Fruit fly (Drosophila melanogaster) whole organism, pupa: Measurements from ENCODE around the gene Gbs-70E.

ENCODE experiments used
- CG17806 ChIP-seq: fragments of 200-800 bp; sonication (Bioruptor generic); optimal IDR thresholded peaks from 2 replicates; lab custom pipeline; 2018; ENCODE audit warnings: missing biosample characterization, mild to moderate bottlenecking, missing genetic modification characterization, moderate library complexity
- D1 ChIP-seq: fragments of 200-800 bp; sonication (Bioruptor generic); optimal IDR thresholded peaks from 2 replicates; lab custom pipeline; 2018; ENCODE audit warnings: missing biosample characterization, mild to moderate bottlenecking, missing genetic modification characterization, moderate library complexity
- Pif1A ChIP-seq: fragments of 200-800 bp; sonication (Bioruptor generic); optimal IDR thresholded peaks from 3 replicates; lab custom pipeline; 2016; ENCODE audit warnings: missing biosample characterization, missing genetic modification characterization
- fd96Ca ChIP-seq: fragments of 200-800 bp; sonication (Bioruptor generic); IDR thresholded peaks from 3 replicates; pipeline ENCODE4 v1.3.6; 2022; ENCODE audit warnings: missing biosample characterization, missing genetic modification characterization
- gl ChIP-seq: fragments of 200-800 bp; sonication (Bioruptor generic); optimal IDR thresholded peaks from 2 replicates; lab custom pipeline; 2018; ENCODE audit warnings: missing biosample characterization, mild to moderate bottlenecking, missing genetic modification characterization

- no peak for TF ChIP-seq Pif1A
- TF ChIP-seq CG17806 (tag; lab: Kevin White, UChicago): no peak
- no peak for TF ChIP-seq D1
- no peak for TF ChIP-seq gl (tag; lab: Kevin White, UChicago)
- no peak for TF ChIP-seq fd96Ca
These were observed 1.6 kb downstream of the Gbs-70E start for dm6 chr3L:14549215-14549614.
